Fruit fly (Drosophila melanogaster): ENCODE measurements around the gene CCT2.

CCT2 gene

DNA sequence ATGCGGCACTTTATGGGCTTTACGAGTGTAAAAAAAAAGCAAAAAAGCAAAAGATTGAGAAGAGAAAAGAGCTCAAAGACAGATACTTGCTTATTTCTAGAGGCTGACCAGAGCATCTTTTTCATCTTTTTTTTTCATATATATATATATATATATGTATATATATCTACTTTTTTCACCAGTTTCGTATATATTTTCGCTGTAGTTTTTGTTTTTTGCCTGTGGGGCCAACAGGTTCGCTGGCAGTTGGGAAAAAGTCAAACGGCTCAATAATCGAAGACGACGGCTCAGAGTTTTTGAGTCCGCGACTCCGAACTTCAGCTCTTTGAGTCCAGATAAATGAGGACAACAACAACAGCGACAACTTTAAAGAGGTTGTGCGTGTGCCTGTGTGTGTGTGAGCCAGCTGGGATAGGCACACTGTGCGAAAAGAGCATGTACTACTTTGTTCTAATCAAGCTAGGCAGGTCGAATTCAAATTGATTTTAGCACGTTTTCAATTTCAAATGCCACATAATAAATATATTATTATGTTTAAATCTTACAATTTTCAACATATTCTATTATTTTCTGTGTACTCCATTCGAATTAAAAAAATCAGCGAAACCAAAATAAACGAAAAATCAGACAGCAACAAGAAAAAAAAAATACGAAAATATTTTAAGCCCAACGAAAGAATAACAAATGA lies 22.4 kb upstream of the CCT2 start (continued):
- TF ChIP-seq vvl (GFP tag; IDR thresholded peaks at IDR 0.05), result peak; percentile 32; the same call in 1 of the 2 replicates
- TF ChIP-seq danr (GFP tag; IDR thresholded peaks at IDR 0.05), result no peak
- TF ChIP-seq MTF-1 (GFP tag; optimal IDR thresholded peaks at IDR 0.05; ENCODE audit: borderline replicate concordance), result no peak
- no peak for TF ChIP-seq sd (tag; optimal IDR thresholded peaks at IDR 0.05)
- no peak for TF ChIP-seq D (optimal IDR thresholded peaks at IDR 0.05)
- TF ChIP-seq D (GFP tag; optimal IDR thresholded peaks at IDR 0.05), result no peak
- no peak for TF ChIP-seq chm (GFP tag; IDR thresholded peaks at IDR 0.05)
- TF ChIP-seq CG9797 (GFP tag; optimal IDR thresholded peaks at IDR 0.05), result no peak
- TF ChIP-seq esg (GFP tag; conservative IDR thresholded peaks at IDR 0.05), result no peak
- TF ChIP-seq crp (GFP tag; optimal IDR thresholded peaks at IDR 0.05), result no peak
- TF ChIP-seq CG1832 (GFP tag; optimal IDR thresholded peaks at IDR 0.05), result no peak
- TF ChIP-seq CG8924 (tag; optimal IDR thresholded peaks at IDR 0.05), result no peak
- no peak for TF ChIP-seq CG3163 (GFP tag; optimal IDR thresholded peaks at IDR 0.05)
- peak; percentile 22 for TF ChIP-seq nmo (GFP tag; optimal IDR thresholded peaks at IDR 0.05)
- no peak for TF ChIP-seq CG4820 (GFP tag; optimal IDR thresholded peaks at IDR 0.05)
- TF ChIP-seq CHES-1-like (GFP tag; optimal IDR thresholded peaks at IDR 0.05), result no peak
- no peak for TF ChIP-seq CG16863 (GFP tag; optimal IDR thresholded peaks at IDR 0.05)
- peak; percentile 34 for TF ChIP-seq CG10979 (tag; optimal IDR thresholded peaks at IDR 0.05)
- no peak for TF ChIP-seq pum (GFP tag; optimal IDR thresholded peaks at IDR 0.05)
- TF ChIP-seq BtbVII (GFP tag; optimal IDR thresholded peaks at IDR 0.05), result no peak
- no peak for TF ChIP-seq CG3065 (GFP tag; optimal IDR thresholded peaks at IDR 0.05)
- TF ChIP-seq mam (GFP tag; optimal IDR thresholded peaks at IDR 0.05), result no peak
- TF ChIP-seq Hr51 (GFP tag; optimal IDR thresholded peaks at IDR 0.05), result peak in 1 of 2 experiments; percentile 43
- TF ChIP-seq h (optimal IDR thresholded peaks at IDR 0.05), result no peak
- no peak for TF ChIP-seq Awh (GFP tag; IDR thresholded peaks at IDR 0.05)
- TF ChIP-seq Aef1 (GFP tag; IDR thresholded peaks at IDR 0.05), result peak; percentile 41; the same call in 2 of the 3 replicates
- TF ChIP-seq Dip3 (GFP tag; optimal IDR thresholded peaks at IDR 0.05), result no peak
- peak; percentile 28 for TF ChIP-seq Hmr (GFP tag; optimal IDR thresholded peaks at IDR 0.05)
- peak; percentile 38 for TF ChIP-seq Ets65A (GFP tag)
- TF ChIP-seq CG2129 (GFP tag; IDR thresholded peaks at IDR 0.05; ENCODE audit: partially characterized antibody), result no peak
- peak; percentile 0 for TF ChIP-seq Sox100B (GFP tag; optimal IDR thresholded peaks at IDR 0.05)
- TF ChIP-seq HmgZ (tag; optimal IDR thresholded peaks at IDR 0.05), result no peak
- no peak for TF ChIP-seq zf30C (GFP tag; optimal IDR thresholded peaks at IDR 0.05)
- TF ChIP-seq CG7928 (GFP tag; optimal IDR thresholded peaks at IDR 0.05), result no peak
- no peak for TF ChIP-seq Pdp1 (GFP tag; optimal IDR thresholded peaks at IDR 0.05)
- TF ChIP-seq slou (GFP tag; optimal IDR thresholded peaks at IDR 0.05), result no peak
- no peak for TF ChIP-seq E2f1 (GFP tag; IDR thresholded peaks at IDR 0.05)
- TF ChIP-seq fru (optimal IDR thresholded peaks at IDR 0.05), result no peak
- TF ChIP-seq phol (tag; optimal IDR thresholded peaks at IDR 0.05), result peak; percentile 36
- TF ChIP-seq CG10543 (GFP tag; optimal IDR thresholded peaks at IDR 0.05), result no peak
- TF ChIP-seq C15 (GFP tag; IDR thresholded peaks at IDR 0.05), result no peak
- TF ChIP-seq H2.0 (GFP tag; IDR thresholded peaks at IDR 0.05), result no peak
- no peak for TF ChIP-seq CG14050 (GFP tag; IDR thresholded peaks at IDR 0.05)
- TF ChIP-seq CG9727 (GFP tag; optimal IDR thresholded peaks at IDR 0.05), result peak; percentile 10
- no peak for TF ChIP-seq gsb (GFP tag; IDR thresholded peaks at IDR 0.05)
- TF ChIP-seq Ptx1 (GFP tag; IDR thresholded peaks at IDR 0.05), result peak; percentile 61
- no peak for TF ChIP-seq emc (GFP tag; optimal IDR thresholded peaks at IDR 0.05)
- TF ChIP-seq bigmax (GFP tag; optimal IDR thresholded peaks at IDR 0.05), result no peak
- no peak for TF ChIP-seq CG8359 (GFP tag; optimal IDR thresholded peaks at IDR 0.05; ENCODE audit: borderline replicate concordance)
- no peak for TF ChIP-seq ase (GFP tag; IDR thresholded peaks at IDR 0.05)
- no peak for TF ChIP-seq CG2199 (GFP tag; IDR thresholded peaks at IDR 0.05)
